Fruit fly (Drosophila melanogaster): Measurements from ENCODE around the gene CG31650.

DNA sequence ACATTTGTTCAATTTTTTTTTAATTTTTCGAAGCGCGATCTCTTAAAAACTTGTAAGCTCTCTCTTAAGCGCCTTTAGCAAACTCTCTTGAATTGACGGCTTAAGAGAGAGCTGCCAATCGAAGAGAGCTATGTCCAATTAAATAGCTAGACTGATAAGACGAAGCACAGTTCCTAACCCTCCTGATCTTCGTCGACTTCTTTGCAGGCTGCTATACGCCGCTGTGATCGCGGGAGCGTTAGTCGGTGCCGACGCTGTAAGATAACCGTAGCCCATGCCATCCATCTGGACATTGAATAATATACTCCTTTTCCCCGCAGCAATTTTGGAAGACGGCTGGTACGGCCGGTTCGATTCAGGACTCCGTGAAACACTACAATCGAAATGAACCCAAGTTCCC is 14.0 kb downstream of the CG31650 start:
- TF ChIP-seq CG8478 (optimal IDR thresholded peaks at IDR 0.05) (no peak), CTCF (optimal IDR thresholded peaks at IDR 0.05) (no peak)

All from S2 (cell line).